Worm (Caenorhabditis elegans): ENCODE measurements around the gene nrde-2.

nrde-2 gene

ce11 chrII:10239595-10239994, 7.8 kb downstream of the nrde-2 start, which contains the start of gene mec-15:
Gene mec-15 (minus strand): TSS chrII:10239695.
- TF ChIP-seq ets-4 (tag; optimal IDR thresholded peaks at IDR 0.05) (no peak), che-1 (tag; optimal IDR thresholded peaks at IDR 0.05) (no peak), K02D7.2 (tag; optimal IDR thresholded peaks at IDR 0.05) (no peak), nhr-232 (tag; optimal IDR thresholded peaks at IDR 0.05) (no peak), unc-86 (tag; optimal IDR thresholded peaks at IDR 0.05) (no peak), T23F11.4 (GFP tag; optimal IDR thresholded peaks at IDR 0.05) (no peak), sdc-2 (tag; optimal IDR thresholded peaks at IDR 0.05) (no peak), ttx-3 (tag; optimal IDR thresholded peaks at IDR 0.05) (no peak), gmeb-2 (tag; optimal IDR thresholded peaks at IDR 0.05) (no peak), pha-2 (tag; optimal IDR thresholded peaks at IDR 0.05) (no peak), pax-1 (tag; optimal IDR thresholded peaks at IDR 0.05) (no peak), ceh-6 (GFP tag; optimal IDR thresholded peaks at IDR 0.05) (no peak)

ce11 chrII:10234398-10234797, 13.0 kb downstream of the nrde-2 start, which contains the start of gene ubxn-5:
Gene ubxn-5 (minus strand): TSS chrII:10234498.
- TF ChIP-seq zip-5 (tag; optimal IDR thresholded peaks at IDR 0.05) = no peak
- TF ChIP-seq ceh-24 (tag; optimal IDR thresholded peaks at IDR 0.05) = no peak
- TF ChIP-seq ahr-1 (tag; optimal IDR thresholded peaks at IDR 0.05) = no peak
- no peak for TF ChIP-seq gmeb-2 (tag; optimal IDR thresholded peaks at IDR 0.05)
- no peak for TF ChIP-seq che-1 (tag; optimal IDR thresholded peaks at IDR 0.05)
- no peak for TF ChIP-seq hlh-6 (tag; optimal IDR thresholded peaks at IDR 0.05)
- no peak for TF ChIP-seq ceh-19 (GFP tag; optimal IDR thresholded peaks at IDR 0.05)
- no peak for TF ChIP-seq sox-4 (tag; optimal IDR thresholded peaks at IDR 0.05)
- TF ChIP-seq unc-86 (tag; optimal IDR thresholded peaks at IDR 0.05) = no peak
- TF ChIP-seq pat-9 (tag; optimal IDR thresholded peaks at IDR 0.05) = no peak
- no peak for TF ChIP-seq C08G9.2 (tag; optimal IDR thresholded peaks at IDR 0.05)
- no peak for TF ChIP-seq nfya-1 (tag; optimal IDR thresholded peaks at IDR 0.05)
- TF ChIP-seq ama-1 (optimal IDR thresholded peaks at IDR 0.05) = no peak
- no peak for TF ChIP-seq K09A11.1 (tag; optimal IDR thresholded peaks at IDR 0.05; ENCODE audit: insufficient read depth)
- no peak for TF ChIP-seq unc-42 (tag; optimal IDR thresholded peaks at IDR 0.05)
- no peak for TF ChIP-seq F13H6.1 (tag; optimal IDR thresholded peaks at IDR 0.05)
- TF ChIP-seq tbx-7 (tag; optimal IDR thresholded peaks at IDR 0.05) = no peak
- TF ChIP-seq Y22D7AL.16 (tag; optimal IDR thresholded peaks at IDR 0.05) = no peak

DNA sequence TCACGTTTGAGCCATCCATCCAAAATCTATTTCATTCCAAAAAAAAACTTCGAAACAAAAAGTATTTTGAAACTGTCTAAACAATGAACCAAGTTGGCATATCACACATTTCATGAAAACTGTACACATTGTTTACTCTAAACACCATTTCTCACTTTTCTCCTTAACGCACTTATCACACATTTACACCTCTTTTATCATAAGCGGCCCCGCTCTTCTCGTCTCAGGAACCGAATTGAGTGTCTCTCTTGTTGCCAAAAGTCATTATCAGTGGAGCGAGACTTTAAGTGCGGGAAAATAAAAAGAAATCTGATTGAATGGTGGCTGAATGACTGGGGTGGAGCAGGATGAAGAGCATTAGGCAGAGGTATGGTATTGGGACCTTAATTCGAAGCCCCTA, 15.6 kb downstream of the nrde-2 start:
- TF ChIP-seq tbx-2 (tag; optimal IDR thresholded peaks at IDR 0.05) (no peak), elt-2 (tag; optimal IDR thresholded peaks at IDR 0.05) (peak; percentile 60), ceh-45 (GFP tag; IDR thresholded peaks at IDR 0.05) (no peak), ceh-24 (tag; optimal IDR thresholded peaks at IDR 0.05) (no peak), rnt-1 (tag; optimal IDR thresholded peaks at IDR 0.05) (no peak), pax-1 (tag; optimal IDR thresholded peaks at IDR 0.05) (peak; percentile 42)

ce11 chrII:10230972-10231371, 16.5 kb downstream of the nrde-2 start, which contains the start of gene T01E8.8:
Gene T01E8.8 (plus strand): TSS chrII:10231272.
- TF ChIP-seq ref-2 (tag; optimal IDR thresholded peaks at IDR 0.05) = no peak
- TF ChIP-seq sox-2 (GFP tag; IDR thresholded peaks at IDR 0.05) = no peak
- TF ChIP-seq hlh-15 (tag; optimal IDR thresholded peaks at IDR 0.05) = no peak
- TF ChIP-seq nhr-232 (tag; optimal IDR thresholded peaks at IDR 0.05) = no peak
- no peak for TF ChIP-seq dmd-4 (tag; optimal IDR thresholded peaks at IDR 0.05; ENCODE audit: borderline replicate concordance)

DNA sequence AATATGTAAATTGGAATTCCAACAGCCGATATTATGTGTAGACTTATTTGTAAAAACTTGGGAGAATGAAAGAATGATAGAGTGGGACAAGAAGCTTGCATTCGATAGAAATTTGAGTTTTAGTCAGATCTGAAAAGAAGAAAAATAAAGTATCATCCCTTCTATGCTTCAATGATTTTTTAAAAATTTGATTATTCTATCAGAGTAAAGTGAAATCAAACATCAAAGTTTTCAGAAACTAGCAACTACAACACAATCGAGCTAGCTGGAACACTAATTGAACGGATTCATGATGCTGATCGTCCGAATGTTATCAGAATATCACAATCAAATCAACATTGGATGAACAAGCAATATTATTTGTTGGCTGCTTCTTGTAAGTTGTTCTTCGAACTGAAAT, 20.4 kb downstream of the nrde-2 start, which contains the start of gene srh-135:
Gene srh-135 (minus strand): TSS at position 101 of the 400 bp plus-strand sequence.
- TF ChIP-seq ceh-45 (GFP tag; IDR thresholded peaks at IDR 0.05) (no peak), nhr-11 (tag; optimal IDR thresholded peaks at IDR 0.05) (no peak), dve-1 (tag; optimal IDR thresholded peaks at IDR 0.05) (no peak)

Data from whole organism, late embryonic.